Worm (Caenorhabditis elegans) whole organism, L4 larva: Measurements from ENCODE around the gene C17F4.2.
"Not testable (repeated sequence)": the region's sequence is repeated elsewhere in the genome, so short reads cannot be mapped to it uniquely, and the experiment has no call there.

Experiments used
- F26F4.8 ChIP-seq: fragments of 200-800 bp; sonication (Bioruptor generic); conservative IDR thresholded peaks from 2 replicates; pipeline ENCODE4 v1.3.6; 2022; ENCODE audit warnings: missing genetic modification characterization, missing compliant biosample characterization
- F37D6.2 ChIP-seq: sonication (generic microtip); optimal IDR thresholded peaks from 2 replicates; lab custom pipeline; 2016; ENCODE audit warnings: mild to moderate bottlenecking, missing genetic modification characterization, missing compliant biosample characterization
- F49E8.2 ChIP-seq: sonication (generic microtip); optimal IDR thresholded peaks from 2 replicates; lab custom pipeline; 2016; ENCODE audit warnings: missing compliant biosample characterization, mild to moderate bottlenecking, missing genetic modification characterization, borderline replicate concordance
- ZK337.2 ChIP-seq: fragments of 200-800 bp; sonication (Bioruptor generic); IDR thresholded peaks from 2 replicates; pipeline ENCODE4 v1.3.6; 2022; ENCODE audit warnings: missing genetic modification reagents, missing genetic modification characterization, missing compliant biosample characterization
- aha-1 ChIP-seq: fragments of 150-350 bp; peaks from one replicate; lab custom pipeline; 2014; ENCODE audit warnings: missing biosample characterization, missing genetic modification characterization
- ama-1 ChIP-seq: fragments of 150-350 bp; optimal IDR thresholded peaks from 2 replicates; lab custom pipeline; 2014; ENCODE audit warnings: inconsistent platforms, mixed read lengths
- ceh-44 ChIP-seq: fragments of 200-800 bp; sonication (Bioruptor generic); IDR thresholded peaks from 2 replicates; pipeline ENCODE4 v1.3.6; 2022; ENCODE audit warnings: missing genetic modification reagents, missing genetic modification characterization, missing compliant biosample characterization
- daf-16 ChIP-seq, 3 experiments: sonication (generic microtip); optimal IDR thresholded peaks; 2 replicates each; lab custom pipeline; 2016 to 2017; ENCODE audit warnings: missing genetic modification characterization in 3 of 3, missing genetic modification reagents in 3 of 3, mild to moderate bottlenecking in 2 of 3, missing compliant biosample characterization in 2 of 3, missing biosample characterization in 1 of 3, moderate library complexity in 1 of 3
- daf-8 ChIP-seq: fragments of 200-800 bp; sonication (Bioruptor generic); IDR thresholded peaks from 2 replicates; pipeline ENCODE4 v1.3.6; 2022; ENCODE audit warnings: missing genetic modification characterization, missing compliant biosample characterization
- dmd-6 ChIP-seq: fragments of 200-800 bp; sonication (Bioruptor generic); IDR thresholded peaks from 2 replicates; pipeline ENCODE4 v1.3.6; 2022; ENCODE audit warnings: missing genetic modification reagents, missing genetic modification characterization, missing compliant biosample characterization
- dmd-8 ChIP-seq: fragments of 200-800 bp; sonication (Bioruptor generic); IDR thresholded peaks from 2 replicates; pipeline ENCODE4 v1.3.6; 2022; ENCODE audit warnings: missing genetic modification characterization, missing compliant biosample characterization
- dve-1 ChIP-seq: sonication (generic microtip); optimal IDR thresholded peaks from 2 replicates; lab custom pipeline; 2017; ENCODE audit warnings: antibody characterized with exemption, mild to moderate bottlenecking, missing genetic modification characterization, missing compliant biosample characterization; ENCODE audit not compliant: insufficient read depth
- fkh-10 ChIP-seq: fragments of 150-350 bp; optimal IDR thresholded peaks from 2 replicates; lab custom pipeline; 2014; ENCODE audit warnings: missing biosample characterization, missing genetic modification reagents, missing genetic modification characterization
- gei-8 ChIP-seq: fragments of 200-800 bp; sonication (Bioruptor generic); optimal IDR thresholded peaks from 2 replicates; lab custom pipeline; 2018; ENCODE audit warnings: mild to moderate bottlenecking, missing genetic modification characterization, missing compliant biosample characterization
- hlh-11 ChIP-seq: fragments of 200-800 bp; sonication (Bioruptor generic); optimal IDR thresholded peaks from 2 replicates; lab custom pipeline; 2018; ENCODE audit warnings: mild to moderate bottlenecking, missing genetic modification characterization, missing compliant biosample characterization
- hlh-30 ChIP-seq: sonication (generic microtip); optimal IDR thresholded peaks from 2 replicates; lab custom pipeline; 2017; ENCODE audit warnings: antibody characterized with exemption, mild to moderate bottlenecking, missing genetic modification characterization, missing compliant biosample characterization; ENCODE audit not compliant: insufficient read depth
- lin-39 ChIP-seq: fragments of 150-350 bp; optimal IDR thresholded peaks from 2 replicates; lab custom pipeline; 2014; ENCODE audit warnings: missing biosample characterization, missing genetic modification reagents, missing genetic modification characterization
- mdl-1 ChIP-seq, 2 experiments: fragments of 150-350 bp in 1 of 2; sonication (generic microtip) in 1 of 2; optimal IDR thresholded peaks; 2 replicates each; lab custom pipeline; 2014 to 2017; ENCODE audit warnings: missing biosample characterization in 2 of 2, missing genetic modification characterization in 2 of 2
- mdt-29 ChIP-seq: fragments of 200-800 bp; sonication (Bioruptor generic); IDR thresholded peaks from 2 replicates; pipeline ENCODE4 v1.3.6; 2022; ENCODE audit warnings: missing genetic modification reagents, missing genetic modification characterization, missing compliant biosample characterization
- mxl-3 ChIP-seq: fragments of 200-800 bp; sonication (Bioruptor generic); optimal IDR thresholded peaks from 2 replicates; lab custom pipeline; 2018; ENCODE audit warnings: mild to moderate bottlenecking, missing genetic modification characterization, missing compliant biosample characterization
- nhr-28 ChIP-seq: fragments of 150-350 bp; optimal IDR thresholded peaks from 2 replicates; lab custom pipeline; 2014; ENCODE audit warnings: missing biosample characterization, missing genetic modification characterization
- php-3 ChIP-seq: fragments of 200-800 bp; sonication (Bioruptor generic); IDR thresholded peaks from 2 replicates; pipeline ENCODE4 v1.3.6; 2022; ENCODE audit warnings: missing genetic modification reagents, missing genetic modification characterization, missing compliant biosample characterization
- pqm-1 ChIP-seq: sonication (generic microtip); optimal IDR thresholded peaks from 2 replicates; lab custom pipeline; 2017; ENCODE audit warnings: missing biosample characterization, missing genetic modification characterization
- skn-1 ChIP-seq: fragments of 150-350 bp; optimal IDR thresholded peaks from 2 replicates; lab custom pipeline; 2014; ENCODE audit warnings: missing biosample characterization, missing genetic modification characterization
- spr-3 ChIP-seq: fragments of 200-800 bp; sonication (Bioruptor generic); optimal IDR thresholded peaks from 2 replicates; lab custom pipeline; 2018; ENCODE audit warnings: mild to moderate bottlenecking, missing genetic modification characterization, missing compliant biosample characterization
- tag-97 ChIP-seq: fragments of 200-800 bp; sonication (Bioruptor generic); IDR thresholded peaks from 2 replicates; pipeline ENCODE4 v1.3.6; 2022; ENCODE audit warnings: missing genetic modification characterization, missing compliant biosample characterization
- unc-62 ChIP-seq, 3 experiments: fragments of 150-350 bp in 1 of 3; sonication (generic microtip); optimal IDR thresholded peaks in 2 of 3; peaks in 1 of 3; 1 replicate in 1 of 3; 2 replicates in 2 of 3; lab custom pipeline; 2014 to 2017; ENCODE audit warnings: missing biosample characterization in 3 of 3, missing genetic modification characterization in 3 of 3, missing genetic modification reagents in 3 of 3, missing genotype in 1 of 3
- ztf-11 ChIP-seq: fragments of 150-350 bp; optimal IDR thresholded peaks from 2 replicates; lab custom pipeline; 2014; ENCODE audit warnings: missing biosample characterization, missing genetic modification characterization

Gene C17F4.2

ce11 chrII:3287073-3287472 is 38.6 kb downstream of the C17F4.2 start, which contains the start of gene sri-63:
Gene sri-63, plus strand, starts transcription at chrII:3287373.
- no peak for TF ChIP-seq mxl-3 (GFP tag; lab: Kevin White, UChicago)
- TF ChIP-seq unc-62 (GFP tag; optimal IDR thresholded peaks at IDR 0.05 in 1 of 2; lab: Kevin White, UChicago): peak in 1 of 2 experiments; percentile 46
- TF ChIP-seq unc-62 (tag; optimal IDR thresholded peaks at IDR 0.05; lab: Kevin White, UChicago): no peak
- TF ChIP-seq, all 104 proteins: peak for 1

- not testable (repeated sequence) for TF ChIP-seq dmd-6 (GFP tag; lab: Robert Waterston, UW); hlh-30 (tag; lab: Kevin White, UChicago); ztf-11 (tag; lab: Kevin White, UChicago)
Measured at ce11 chrII:3290544-3290943, 42.1 kb downstream of the C17F4.2 start, which contains the start of gene F39E9.14. Gene F39E9.14, minus strand, starts transcription at chrII:3290644.

ce11 chrII:3295193-3295592 is 46.7 kb downstream of the C17F4.2 start, which contains the start of gene btb-17:
Gene btb-17, plus strand, starts transcription at chrII:3295405.
- TF ChIP-seq daf-16 (GFP tag; optimal IDR thresholded peaks at IDR 0.05; lab: Kevin White, UChicago): no peak
- TF ChIP-seq daf-16 (tag; optimal IDR thresholded peaks at IDR 0.05; lab: Kevin White, UChicago): peak; percentile 92
- no peak for TF ChIP-seq spr-3
- TF ChIP-seq lin-39 (tag; lab: Kevin White, UChicago): no peak
- no peak for TF ChIP-seq ceh-44 (GFP tag; lab: Robert Waterston, UW)
- TF ChIP-seq pqm-1: peak; percentile 54
- peak; percentile 52 for TF ChIP-seq nhr-28 (tag; lab: Kevin White, UChicago)
- TF ChIP-seq php-3 (GFP tag; lab: Robert Waterston, UW): 0 out of 2 replicates have a peak, but pooled peaks have one; percentile 59
- TF ChIP-seq dmd-6 (GFP tag; lab: Robert Waterston, UW): peak; percentile 62
- TF ChIP-seq unc-62 (GFP tag; optimal IDR thresholded peaks at IDR 0.05 in 1 of 2; lab: Kevin White, UChicago): no peak
- no peak for TF ChIP-seq unc-62 (tag; optimal IDR thresholded peaks at IDR 0.05; lab: Kevin White, UChicago)
- no peak for TF ChIP-seq ama-1 (lab: Kevin White, UChicago)
- peak; percentile 24 for TF ChIP-seq hlh-11 (tag; lab: Kevin White, UChicago)

- no peak for TF ChIP-seq dmd-8 (GFP tag; lab: Robert Waterston, UW)
- TF ChIP-seq tag-97: no peak
- no peak for TF ChIP-seq F49E8.2
- no peak for TF ChIP-seq ZK337.2 (GFP tag; lab: Robert Waterston, UW)
- TF ChIP-seq mdl-1 (tag; optimal IDR thresholded peaks at IDR 0.05; lab: Kevin White, UChicago): no peak
- peak; percentile 9 for TF ChIP-seq hlh-11 (tag; lab: Kevin White, UChicago)
- TF ChIP-seq gei-8 (GFP tag; lab: Kevin White, UChicago): no peak
- peak; percentile 40 for TF ChIP-seq dve-1
- TF ChIP-seq unc-62 (GFP tag; optimal IDR thresholded peaks at IDR 0.05 in 1 of 2; lab: Kevin White, UChicago): no peak
- TF ChIP-seq unc-62 (tag; optimal IDR thresholded peaks at IDR 0.05; lab: Kevin White, UChicago): no peak
- TF ChIP-seq aha-1 (tag; lab: Kevin White, UChicago): no peak
- TF ChIP-seq nhr-28 (tag; lab: Kevin White, UChicago): peak; percentile 36
- TF ChIP-seq dmd-6 (GFP tag; lab: Robert Waterston, UW): 0 out of 2 replicates have a peak, but pooled peaks have one; percentile 13
- TF ChIP-seq pqm-1: peak; percentile 1
- TF ChIP-seq F37D6.2 (tag; lab: Kevin White, UChicago): no peak
- TF ChIP-seq skn-1: no peak
- peak; percentile 26 for TF ChIP-seq hlh-30 (tag; lab: Kevin White, UChicago)
- TF ChIP-seq fkh-10 (GFP tag; lab: Kevin White, UChicago): no peak
- TF ChIP-seq daf-16 (GFP tag; optimal IDR thresholded peaks at IDR 0.05; lab: Kevin White, UChicago): no peak
- peak; percentile 91 for TF ChIP-seq daf-16 (tag; optimal IDR thresholded peaks at IDR 0.05; lab: Kevin White, UChicago)
- no peak for TF ChIP-seq F26F4.8 (GFP tag; lab: Robert Waterston, UW)
Measured at ce11 chrII:3296644-3297043, 48.2 kb downstream of the C17F4.2 start, which contains the start of gene btb-16. Gene btb-16, plus strand, starts transcription at chrII:3296883.

ce11 chrII:3297914-3298313 is 49.4 kb downstream of the C17F4.2 start, which contains the start of gene btb-18:
Gene btb-18, plus strand, starts transcription at chrII:3298214.
- TF ChIP-seq mdt-29 (GFP tag; lab: Robert Waterston, UW) (no peak), daf-16 (GFP tag; optimal IDR thresholded peaks at IDR 0.05; lab: Kevin White, UChicago) (no peak), daf-16 (tag; optimal IDR thresholded peaks at IDR 0.05; lab: Kevin White, UChicago) (peak; percentile 50), dve-1 (peak; percentile 39), daf-8 (GFP tag; lab: Robert Waterston, UW) (no peak)
